Worm (Caenorhabditis elegans) whole organism, L4 larva: ENCODE measurements around the gene srg-36.

Experiments
- D1046.2 ChIP-seq: fragments of 200-800 bp; sonication (Bioruptor generic); IDR thresholded peaks from 2 replicates; pipeline ENCODE4 v1.3.6; 2022; ENCODE audit warnings: missing genetic modification characterization, missing compliant biosample characterization
- F10B5.3 ChIP-seq: sonication (generic microtip); optimal IDR thresholded peaks from 2 replicates; lab custom pipeline; 2016; ENCODE audit warnings: mild to moderate bottlenecking, missing genetic modification characterization, missing compliant biosample characterization
- F26F4.8 ChIP-seq: fragments of 200-800 bp; sonication (Bioruptor generic); conservative IDR thresholded peaks from 2 replicates; pipeline ENCODE4 v1.3.6; 2022; ENCODE audit warnings: missing genetic modification characterization, missing compliant biosample characterization
- F44E2.7 ChIP-seq: fragments of 200-800 bp; sonication (Bioruptor generic); IDR thresholded peaks from 2 replicates; pipeline ENCODE4 v2.1.2; 2022; ENCODE audit warnings: missing genetic modification characterization, missing compliant biosample characterization
- F49E8.2 ChIP-seq: sonication (generic microtip); optimal IDR thresholded peaks from 2 replicates; lab custom pipeline; 2016; ENCODE audit warnings: missing compliant biosample characterization, mild to moderate bottlenecking, missing genetic modification characterization, borderline replicate concordance
- R02D3.7 ChIP-seq: fragments of 150-350 bp; sonication (generic microtip); optimal IDR thresholded peaks from 3 replicates; lab custom pipeline; 2014; ENCODE audit warnings: missing biosample characterization, missing genetic modification characterization
- Y105C5A.15 ChIP-seq: fragments of 200-800 bp; sonication (Bioruptor generic); IDR thresholded peaks from 2 replicates; pipeline ENCODE4 v1.3.6; 2022; ENCODE audit warnings: missing genetic modification characterization, missing compliant biosample characterization
- Y75B8A.6 ChIP-seq: fragments of 200-800 bp; sonication (Bioruptor generic); IDR thresholded peaks from 2 replicates; pipeline ENCODE4 v1.3.6; 2022; ENCODE audit warnings: missing genetic modification reagents, missing genetic modification characterization, missing compliant biosample characterization
- ZK546.5 ChIP-seq, 2 experiments: sonication (generic microtip); optimal IDR thresholded peaks; 2 replicates each; lab custom pipeline; 2017; ENCODE audit warnings: missing biosample characterization in 2 of 2, missing genetic modification characterization in 2 of 2
- aly-2 ChIP-seq: sonication (generic microtip); optimal IDR thresholded peaks from 2 replicates; lab custom pipeline; 2018; ENCODE audit warnings: missing biosample characterization, missing genetic modification characterization
- attf-4 ChIP-seq: sonication (generic microtip); optimal IDR thresholded peaks from 3 replicates; lab custom pipeline; 2017; ENCODE audit warnings: missing biosample characterization, missing genetic modification characterization
- ceh-32 ChIP-seq: sonication (generic microtip); optimal IDR thresholded peaks from 2 replicates; lab custom pipeline; 2016; ENCODE audit warnings: mild to moderate bottlenecking, missing genetic modification characterization, missing compliant biosample characterization; ENCODE audit not compliant: poor library complexity
- ceh-44 ChIP-seq: fragments of 200-800 bp; sonication (Bioruptor generic); IDR thresholded peaks from 2 replicates; pipeline ENCODE4 v1.3.6; 2022; ENCODE audit warnings: missing genetic modification reagents, missing genetic modification characterization, missing compliant biosample characterization
- ceh-62 ChIP-seq: sonication (generic microtip); optimal IDR thresholded peaks from 2 replicates; lab custom pipeline; 2017; ENCODE audit warnings: missing biosample characterization, missing genetic modification characterization
- ceh-82 ChIP-seq: sonication (generic microtip); optimal IDR thresholded peaks from 2 replicates; lab custom pipeline; 2017; ENCODE audit warnings: missing biosample characterization, missing genetic modification characterization
- ces-1 ChIP-seq: fragments of 150-350 bp; sonication (generic microtip); optimal IDR thresholded peaks from 4 replicates; lab custom pipeline; 2014; ENCODE audit warnings: missing biosample characterization, missing genetic modification reagents, missing genetic modification characterization
- daf-12 ChIP-seq: fragments of 150-350 bp; optimal IDR thresholded peaks from 2 replicates; lab custom pipeline; 2014; ENCODE audit warnings: missing biosample characterization, missing genetic modification reagents, missing genetic modification characterization
- daf-16 ChIP-seq, 3 experiments: sonication (generic microtip); optimal IDR thresholded peaks; 2 replicates each; lab custom pipeline; 2016 to 2017; ENCODE audit warnings: missing genetic modification characterization in 3 of 3, missing genetic modification reagents in 3 of 3, mild to moderate bottlenecking in 2 of 3, missing compliant biosample characterization in 2 of 3, missing biosample characterization in 1 of 3, moderate library complexity in 1 of 3
- duxl-1 ChIP-seq: sonication (generic microtip); optimal IDR thresholded peaks from 2 replicates; lab custom pipeline; 2016; ENCODE audit warnings: mild to moderate bottlenecking, missing genetic modification characterization, moderate library complexity, missing compliant biosample characterization; ENCODE audit not compliant: poor library complexity
- egl-43 ChIP-seq: fragments of 200-800 bp; sonication (Bioruptor generic); IDR thresholded peaks from 2 replicates; pipeline ENCODE4 v1.3.6; 2022; ENCODE audit warnings: missing genetic modification reagents, missing genetic modification characterization, missing compliant biosample characterization
- fos-1 ChIP-seq: fragments of 150-350 bp; optimal IDR thresholded peaks from 2 replicates; lab custom pipeline; 2014; ENCODE audit warnings: missing biosample characterization, missing genetic modification characterization
- gei-8 ChIP-seq: fragments of 200-800 bp; sonication (Bioruptor generic); optimal IDR thresholded peaks from 2 replicates; lab custom pipeline; 2018; ENCODE audit warnings: mild to moderate bottlenecking, missing genetic modification characterization, missing compliant biosample characterization
- hlh-30 ChIP-seq: sonication (generic microtip); optimal IDR thresholded peaks from 2 replicates; lab custom pipeline; 2017; ENCODE audit warnings: antibody characterized with exemption, mild to moderate bottlenecking, missing genetic modification characterization, missing compliant biosample characterization; ENCODE audit not compliant: insufficient read depth
- lim-7 ChIP-seq: fragments of 200-800 bp; sonication (Bioruptor generic); IDR thresholded peaks from 2 replicates; pipeline ENCODE4 v1.3.6; 2022; ENCODE audit warnings: missing genetic modification characterization, missing compliant biosample characterization
- lin-13 ChIP-seq: fragments of 150-350 bp; optimal IDR thresholded peaks from 2 replicates; lab custom pipeline; 2014; ENCODE audit warnings: missing biosample characterization, missing genetic modification reagents, missing genetic modification characterization
- lin-29 ChIP-seq: fragments of 200-800 bp; sonication (Bioruptor generic); IDR thresholded peaks from 2 replicates; pipeline ENCODE4 v1.3.6; 2022; ENCODE audit warnings: missing genetic modification reagents, missing genetic modification characterization, missing compliant biosample characterization
- lir-3 ChIP-seq: sonication (generic microtip); optimal IDR thresholded peaks from 2 replicates; lab custom pipeline; 2016; ENCODE audit warnings: mild to moderate bottlenecking, missing genetic modification characterization, missing compliant biosample characterization
- mxl-2 ChIP-seq: fragments of 200-800 bp; sonication (Bioruptor generic); conservative IDR thresholded peaks from 2 replicates; pipeline ENCODE4 v1.3.6; 2022; ENCODE audit warnings: missing genetic modification reagents, missing genetic modification characterization, missing compliant biosample characterization
- nhr-237 ChIP-seq: sonication (generic microtip); optimal IDR thresholded peaks from 2 replicates; lab custom pipeline; 2017; ENCODE audit warnings: missing biosample characterization, missing genetic modification characterization
- nhr-25 ChIP-seq: sonication (generic microtip); optimal IDR thresholded peaks from 2 replicates; lab custom pipeline; 2017; ENCODE audit warnings: missing genetic modification characterization, mild to moderate bottlenecking, missing compliant biosample characterization, antibody characterized with exemption, moderate library complexity, borderline replicate concordance; ENCODE audit not compliant: insufficient read depth
- nhr-28 ChIP-seq: fragments of 150-350 bp; optimal IDR thresholded peaks from 2 replicates; lab custom pipeline; 2014; ENCODE audit warnings: missing biosample characterization, missing genetic modification characterization
- nhr-6 ChIP-seq: fragments of 150-350 bp; optimal IDR thresholded peaks from 2 replicates; lab custom pipeline; 2014; ENCODE audit warnings: missing biosample characterization, missing genetic modification characterization
- nhr-77 ChIP-seq: fragments of 150-350 bp; optimal IDR thresholded peaks from 2 replicates; lab custom pipeline; 2014; ENCODE audit warnings: missing biosample characterization, missing genetic modification characterization
- pqm-1 ChIP-seq: sonication (generic microtip); optimal IDR thresholded peaks from 2 replicates; lab custom pipeline; 2017; ENCODE audit warnings: missing biosample characterization, missing genetic modification characterization
- rbr-2 ChIP-seq: sonication (generic microtip); optimal IDR thresholded peaks from 2 replicates; lab custom pipeline; 2016; ENCODE audit warnings: missing genotype, missing genetic modification characterization, missing compliant biosample characterization
- saeg-2 ChIP-seq: fragments of 200-800 bp; sonication (Bioruptor generic); IDR thresholded peaks from 2 replicates; pipeline ENCODE4 v1.3.6; 2022; ENCODE audit warnings: missing genetic modification reagents, missing genetic modification characterization, missing compliant biosample characterization
- sdz-12 ChIP-seq: fragments of 200-800 bp; sonication (Bioruptor generic); optimal IDR thresholded peaks from 2 replicates; lab custom pipeline; 2018; ENCODE audit warnings: mild to moderate bottlenecking, missing genetic modification characterization, missing compliant biosample characterization
- set-16 ChIP-seq: fragments of 200-800 bp; sonication (Bioruptor generic); IDR thresholded peaks from 2 replicates; pipeline ENCODE4 v1.3.6; 2022; ENCODE audit warnings: missing genetic modification reagents, missing genetic modification characterization, missing compliant biosample characterization
- snpc-1.2 ChIP-seq: fragments of 200-800 bp; sonication (Bioruptor generic); IDR thresholded peaks from 2 replicates; pipeline ENCODE4 v1.3.6; 2022; ENCODE audit warnings: missing genetic modification reagents, missing genetic modification characterization, missing compliant biosample characterization
- spr-1 ChIP-seq: sonication (generic microtip); optimal IDR thresholded peaks from 2 replicates; lab custom pipeline; 2016; ENCODE audit warnings: mild to moderate bottlenecking, missing genetic modification characterization, missing compliant biosample characterization
- spr-3 ChIP-seq: fragments of 200-800 bp; sonication (Bioruptor generic); optimal IDR thresholded peaks from 2 replicates; lab custom pipeline; 2018; ENCODE audit warnings: mild to moderate bottlenecking, missing genetic modification characterization, missing compliant biosample characterization
- tra-1 ChIP-seq: fragments of 200-800 bp; sonication (Bioruptor generic); IDR thresholded peaks from 2 replicates; pipeline ENCODE4 v1.3.6; 2022; ENCODE audit warnings: missing genetic modification reagents, missing genetic modification characterization, missing compliant biosample characterization
- unc-130 ChIP-seq: sonication (generic microtip); optimal IDR thresholded peaks from 2 replicates; lab custom pipeline; 2016; ENCODE audit warnings: missing genetic modification reagents, missing genetic modification characterization, missing compliant biosample characterization
- zfp-2 ChIP-seq: sonication (generic microtip); optimal IDR thresholded peaks from 2 replicates; lab custom pipeline; 2016; ENCODE audit warnings: mild to moderate bottlenecking, missing genetic modification characterization, missing compliant biosample characterization
- zfp-3 ChIP-seq: fragments of 200-800 bp; sonication (Bioruptor generic); conservative IDR thresholded peaks from 2 replicates; pipeline ENCODE4 v1.3.6; 2022; ENCODE audit warnings: missing genetic modification reagents, missing genetic modification characterization, missing compliant biosample characterization
- zip-11 ChIP-seq: fragments of 200-800 bp; sonication (Bioruptor generic); IDR thresholded peaks from 2 replicates; pipeline ENCODE4 v1.3.6; 2022; ENCODE audit warnings: missing genetic modification characterization, missing compliant biosample characterization
- ztf-11 ChIP-seq: fragments of 150-350 bp; optimal IDR thresholded peaks from 2 replicates; lab custom pipeline; 2014; ENCODE audit warnings: missing biosample characterization, missing genetic modification characterization

The srg-36 gene

ce11 chrX:14257661-14258060, 23.4 kb upstream of the srg-36 start, which contains the start of gene E02H4.4:
Gene E02H4.4, plus strand, starts transcription at chrX:14257961.
- TF ChIP-seq lim-7 (GFP tag; lab: Robert Waterston, UW) (no peak), F44E2.7 (GFP tag; lab: Robert Waterston, UW) (no peak), nhr-25 (tag; lab: Kevin White, UChicago) (no peak), fos-1 (tag; lab: Kevin White, UChicago) (no peak)

DNA sequence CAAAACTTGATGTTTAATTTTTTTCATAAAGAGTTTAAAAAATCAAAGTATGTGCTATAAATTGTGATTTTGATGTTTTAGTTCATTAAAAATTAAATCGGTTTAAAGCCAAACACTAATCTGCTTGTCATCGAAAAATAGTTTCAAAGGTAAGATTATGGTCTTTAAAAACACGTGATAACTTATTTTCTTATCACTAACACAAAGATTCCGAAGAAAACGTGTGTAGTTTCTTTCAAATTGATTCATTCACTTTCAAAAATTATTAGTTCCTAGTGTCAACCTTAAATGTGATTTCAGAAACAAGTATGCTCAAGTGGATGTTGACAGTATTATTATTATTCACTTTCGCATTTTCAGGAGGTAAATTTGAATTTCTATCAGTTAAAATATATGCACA, 21.7 kb upstream of the srg-36 start, which contains the start of gene E02H4.7:
TSS of gene E02H4.7 (plus strand) at position 301 of the 400 bp plus-strand sequence.
- no peak for TF ChIP-seq ztf-11 (tag; lab: Kevin White, UChicago)
- TF ChIP-seq D1046.2 (GFP tag; lab: Robert Waterston, UW): no peak
- TF ChIP-seq gei-8: no peak
- no peak for TF ChIP-seq fos-1 (tag; lab: Kevin White, UChicago)
- no peak for TF ChIP-seq F44E2.7 (GFP tag; lab: Robert Waterston, UW)
- TF ChIP-seq daf-16 (GFP tag; optimal IDR thresholded peaks at IDR 0.05; lab: Kevin White, UChicago): no peak
- TF ChIP-seq daf-16 (tag; optimal IDR thresholded peaks at IDR 0.05; lab: Kevin White, UChicago): no peak
- no peak for TF ChIP-seq Y75B8A.6
- TF ChIP-seq ZK546.5 (tag; optimal IDR thresholded peaks at IDR 0.05; lab: Kevin White, UChicago): no peak
- TF ChIP-seq ceh-62: no peak
- TF ChIP-seq lin-29: no peak
- TF ChIP-seq unc-130: no peak
- TF ChIP-seq Y105C5A.15 (GFP tag; lab: Robert Waterston, UW): no peak
- TF ChIP-seq aly-2 (tag; lab: Kevin White, UChicago): no peak
- TF ChIP-seq nhr-77 (tag; lab: Kevin White, UChicago): no peak
- TF ChIP-seq R02D3.7 (tag; lab: Kevin White, UChicago): no peak

DNA sequence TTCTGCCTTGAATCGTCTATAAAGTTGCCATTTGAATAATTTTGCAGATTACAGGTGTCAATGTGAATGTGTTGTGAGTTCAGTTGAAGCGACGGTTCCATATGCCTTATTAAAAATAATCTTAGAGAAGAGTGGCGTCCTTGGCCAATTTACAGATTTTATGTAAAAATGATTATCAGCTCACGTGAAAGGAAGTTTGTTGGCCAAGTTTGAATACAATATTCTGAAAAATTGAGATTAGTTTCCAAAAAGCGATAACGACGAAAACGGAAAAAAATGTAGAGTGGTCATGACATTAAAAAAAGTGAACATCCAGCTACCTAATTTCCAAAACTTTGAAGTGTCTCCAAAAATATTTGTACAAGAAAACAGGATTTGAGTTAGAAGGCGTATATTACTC, 20.8 kb upstream of the srg-36 start, which contains the start of gene E02H4.5:
TSS of gene E02H4.5 (minus strand) at position 101 of the 400 bp plus-strand sequence.
- TF ChIP-seq nhr-6 (tag; lab: Kevin White, UChicago): no peak
- no peak for TF ChIP-seq tra-1 (GFP tag; lab: Robert Waterston, UW)
- TF ChIP-seq attf-4 (tag; lab: Kevin White, UChicago): no peak
- TF ChIP-seq zfp-3 (GFP tag; lab: Robert Waterston, UW): no peak
- no peak for TF ChIP-seq spr-3 (GFP tag; lab: Kevin White, UChicago)
- TF ChIP-seq zip-11 (GFP tag; lab: Robert Waterston, UW): no peak
- no peak for TF ChIP-seq aly-2 (tag; lab: Kevin White, UChicago)
- no peak for TF ChIP-seq nhr-237 (tag; lab: Kevin White, UChicago)
- no peak for TF ChIP-seq lir-3 (tag; lab: Kevin White, UChicago)
- no peak for TF ChIP-seq nhr-28
- no peak for TF ChIP-seq saeg-2 (GFP tag; lab: Robert Waterston, UW)
- TF ChIP-seq daf-12: no peak
- TF ChIP-seq egl-43: no peak
- TF ChIP-seq lin-13 (GFP tag; lab: Kevin White, UChicago): no peak
- no peak for TF ChIP-seq duxl-1 (tag; lab: Kevin White, UChicago)
- TF ChIP-seq F26F4.8 (GFP tag; lab: Robert Waterston, UW): no peak
- TF ChIP-seq F44E2.7 (GFP tag; lab: Robert Waterston, UW): no peak
- no peak for TF ChIP-seq F49E8.2 (tag; lab: Kevin White, UChicago)

DNA sequence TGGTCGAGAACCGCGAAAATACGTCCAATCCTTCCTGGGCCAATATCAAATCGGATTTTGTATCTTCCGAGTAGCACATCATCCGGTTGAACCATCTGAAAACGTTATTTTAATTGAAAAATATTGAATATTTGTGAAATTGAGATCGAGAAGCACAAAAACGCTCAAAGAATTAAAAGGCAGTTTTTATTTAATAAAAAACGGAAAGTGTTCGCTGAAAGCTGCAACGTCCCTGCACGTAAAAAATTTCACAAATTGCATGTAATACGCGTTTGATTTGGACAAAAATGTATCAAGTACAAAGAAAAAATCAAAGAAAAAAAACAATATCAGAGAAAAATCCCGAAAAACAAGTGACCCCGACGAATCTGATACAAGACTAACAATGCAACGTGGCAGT, 17.8 kb upstream of the srg-36 start, which contains the start of gene E02H4.6:
TSS of gene E02H4.6 (minus strand) at position 101 of the 400 bp plus-strand sequence.
- TF ChIP-seq hlh-30 (tag; lab: Kevin White, UChicago) (no peak), mxl-2 (GFP tag; lab: Robert Waterston, UW) (no peak), ceh-32 (tag; lab: Kevin White, UChicago) (no peak), rbr-2 (tag; lab: Kevin White, UChicago) (no peak), F10B5.3 (tag; lab: Kevin White, UChicago) (no peak), ceh-44 (GFP tag; lab: Robert Waterston, UW) (no peak), spr-1 (tag; lab: Kevin White, UChicago) (no peak), lin-13 (GFP tag; lab: Kevin White, UChicago) (no peak), pqm-1 (tag; lab: Kevin White, UChicago) (no peak), snpc-1.2 (GFP tag; lab: Robert Waterston, UW) (no peak), ceh-82 (tag; lab: Kevin White, UChicago) (no peak), sdz-12 (GFP tag; lab: Kevin White, UChicago) (no peak), set-16 (GFP tag; lab: Robert Waterston, UW) (no peak), zfp-2 (tag; lab: Kevin White, UChicago) (no peak), ces-1 (GFP tag; lab: Kevin White, UChicago) (no peak), R02D3.7 (tag; lab: Kevin White, UChicago) (no peak), fos-1 (tag; lab: Kevin White, UChicago) (no peak)
